Fruit fly (Drosophila melanogaster) whole organism, embryonic: ENCODE results near the gene CG6652.
A peak's percentile ranks its signal among the peaks of the same experiment; 100 is the strongest.

ENCODE experiments used
- Ada2b ChIP-seq: fragments of 200-800 bp; sonication (Bioruptor generic); IDR thresholded peaks from 2 replicates; pipeline ENCODE4 v1.3.6; 2022; ENCODE audit warnings: missing biosample characterization, missing genetic modification characterization
- Atf3 ChIP-seq: fragments of 200-800 bp; sonication (Bioruptor generic); optimal IDR thresholded peaks from 3 replicates; lab custom pipeline; 2016; ENCODE audit warnings: missing biosample characterization, missing genetic modification characterization
- CG10366 ChIP-seq: fragments of 200-800 bp; sonication (Bioruptor generic); IDR thresholded peaks from 2 replicates; pipeline ENCODE4 v1.3.6; 2022; ENCODE audit warnings: missing biosample characterization, missing genetic modification characterization
- CG11398 ChIP-seq: fragments of 200-800 bp; sonication (Bioruptor generic); optimal IDR thresholded peaks from 2 replicates; lab custom pipeline; 2016; ENCODE audit warnings: missing biosample characterization, missing genetic modification characterization
- CG12219 ChIP-seq: fragments of 200-800 bp; sonication (Bioruptor generic); optimal IDR thresholded peaks from 3 replicates; lab custom pipeline; 2018; ENCODE audit warnings: missing biosample characterization, mild to moderate bottlenecking, missing genetic modification characterization
- CG12236 ChIP-seq: fragments of 200-800 bp; sonication (Bioruptor generic); optimal IDR thresholded peaks from 2 replicates; lab custom pipeline; 2016; ENCODE audit warnings: missing biosample characterization, missing genetic modification characterization
- CG12659 ChIP-seq: fragments of 200-800 bp; sonication (Bioruptor generic); optimal IDR thresholded peaks from 3 replicates; lab custom pipeline; 2017; ENCODE audit warnings: mild to moderate bottlenecking, missing biosample characterization, missing genetic modification reagents, missing genetic modification characterization
- CG14441 ChIP-seq: fragments of 200-800 bp; sonication (Bioruptor generic); IDR thresholded peaks from 2 replicates; pipeline ENCODE4 v1.3.6; 2022; ENCODE audit warnings: missing biosample characterization, missing genetic modification characterization
- CG1529 ChIP-seq: fragments of 200-800 bp; sonication (Bioruptor generic); optimal IDR thresholded peaks from 3 replicates; lab custom pipeline; 2018; ENCODE audit warnings: missing biosample characterization, missing genetic modification characterization
- CG15479 ChIP-seq: fragments of 200-800 bp; sonication (Bioruptor generic); optimal IDR thresholded peaks from 3 replicates; lab custom pipeline; 2019; ENCODE audit warnings: missing biosample characterization, mild to moderate bottlenecking, missing genetic modification characterization, moderate library complexity
- CG1603 ChIP-seq: fragments of 200-800 bp; sonication (Bioruptor generic); optimal IDR thresholded peaks from 2 replicates; lab custom pipeline; 2019; ENCODE audit warnings: missing biosample characterization, mild to moderate bottlenecking, missing genetic modification characterization, moderate library complexity
- CG1647 ChIP-seq: fragments of 200-800 bp; sonication (Bioruptor generic); optimal IDR thresholded peaks from 3 replicates; lab custom pipeline; 2016; ENCODE audit warnings: missing biosample characterization, missing genetic modification characterization
- CG18011 ChIP-seq: fragments of 200-800 bp; sonication (Bioruptor generic); optimal IDR thresholded peaks from 2 replicates; lab custom pipeline; 2017; ENCODE audit warnings: missing biosample characterization, missing genetic modification characterization, mild to moderate bottlenecking, moderate library complexity, missing genotype
- CG31224 ChIP-seq: fragments of 200-800 bp; sonication (Bioruptor generic); IDR thresholded peaks from 2 replicates; pipeline ENCODE4 v1.3.6; 2022; ENCODE audit warnings: missing biosample characterization, missing genetic modification characterization
- CG34422 ChIP-seq: fragments of 200-800 bp; sonication (Bioruptor generic); IDR thresholded peaks from 3 replicates; pipeline ENCODE4 v1.3.6; 2022; ENCODE audit warnings: missing biosample characterization, missing genetic modification characterization
- CG4328 ChIP-seq: fragments of 200-800 bp; sonication (Bioruptor generic); optimal IDR thresholded peaks from 3 replicates; lab custom pipeline; 2017; ENCODE audit warnings: missing biosample characterization, missing genetic modification reagents, missing genetic modification characterization
- CG4360 ChIP-seq: fragments of 200-800 bp; sonication (Bioruptor generic); IDR thresholded peaks from 2 replicates; pipeline ENCODE4 v1.3.6; 2022; ENCODE audit warnings: missing biosample characterization, missing genetic modification characterization
- CG8281 ChIP-seq: fragments of 200-800 bp; sonication (Bioruptor generic); optimal IDR thresholded peaks from 2 replicates; lab custom pipeline; 2018; ENCODE audit warnings: missing biosample characterization, mild to moderate bottlenecking, missing genetic modification characterization, moderate library complexity
- CG9609 ChIP-seq: fragments of 200-800 bp; sonication (Bioruptor generic); optimal IDR thresholded peaks from 3 replicates; lab custom pipeline; 2016; ENCODE audit warnings: missing biosample characterization, missing genetic modification characterization
- CG9727 ChIP-seq: fragments of 200-800 bp; sonication (Bioruptor generic); optimal IDR thresholded peaks from 3 replicates; lab custom pipeline; 2017; ENCODE audit warnings: missing biosample characterization, mild to moderate bottlenecking, missing genetic modification characterization
- CoRest ChIP-seq: fragments of 200-800 bp; sonication (Bioruptor generic); optimal IDR thresholded peaks from 3 replicates; lab custom pipeline; 2018; ENCODE audit warnings: missing biosample characterization, mild to moderate bottlenecking, missing genetic modification characterization, moderate library complexity
- HLH4C ChIP-seq: fragments of 200-800 bp; sonication (Bioruptor generic); IDR thresholded peaks from 3 replicates; pipeline ENCODE4 v1.3.6; 2022; ENCODE audit warnings: missing biosample characterization, missing genetic modification characterization; ENCODE audit not compliant: partially characterized antibody
- MTF-1 ChIP-seq: fragments of 200-800 bp; sonication (Bioruptor generic); optimal IDR thresholded peaks from 2 replicates; lab custom pipeline; 2018; ENCODE audit warnings: missing biosample characterization, mild to moderate bottlenecking, missing genetic modification characterization, borderline replicate concordance
- Max ChIP-seq: fragments of 200-800 bp; sonication (Bioruptor generic); optimal IDR thresholded peaks from 2 replicates; lab custom pipeline; 2016; ENCODE audit warnings: missing biosample characterization, mild to moderate bottlenecking, missing genetic modification characterization
- Meics ChIP-seq: fragments of 200-800 bp; sonication (Bioruptor generic); optimal IDR thresholded peaks from 2 replicates; lab custom pipeline; 2017; ENCODE audit warnings: missing biosample characterization, mild to moderate bottlenecking, missing genetic modification characterization
- NC2α ChIP-seq: fragments of 200-800 bp; sonication (Bioruptor generic); optimal IDR thresholded peaks from 2 replicates; lab custom pipeline; 2016; ENCODE audit warnings: missing biosample characterization, missing genetic modification characterization
- Opbp ChIP-seq: fragments of 200-800 bp; sonication (Bioruptor generic); IDR thresholded peaks from 3 replicates; pipeline ENCODE4 v1.3.6; 2022; ENCODE audit warnings: missing biosample characterization, missing genetic modification characterization; ENCODE audit not compliant: partially characterized antibody
- bsh ChIP-seq, 2 experiments: fragments of 200-800 bp; sonication (Bioruptor generic); optimal IDR thresholded peaks; 2 replicates each; lab custom pipeline; 2017 to 2018; ENCODE audit warnings: mild to moderate bottlenecking in 2 of 2, missing biosample characterization in 2 of 2, missing genetic modification characterization in 2 of 2, moderate library complexity in 1 of 2
- btn ChIP-seq: fragments of 200-800 bp; sonication (Bioruptor generic); optimal IDR thresholded peaks from 2 replicates; lab custom pipeline; 2016; ENCODE audit warnings: missing biosample characterization, missing genetic modification characterization
- crp ChIP-seq, 2 experiments: fragments of 200-800 bp; sonication (Bioruptor generic); optimal IDR thresholded peaks; 2 replicates in 1 of 2; 3 replicates in 1 of 2; lab custom pipeline; 2017; ENCODE audit warnings: missing biosample characterization in 2 of 2, missing genetic modification characterization in 2 of 2, mild to moderate bottlenecking in 1 of 2, moderate library complexity in 1 of 2
- dimm ChIP-seq: fragments of 200-800 bp; sonication (Bioruptor generic); IDR thresholded peaks from 2 replicates; pipeline ENCODE4 v1.3.6; 2022; ENCODE audit warnings: missing biosample characterization, missing genetic modification characterization
- dmrt11E ChIP-seq: fragments of 200-800 bp; sonication (Bioruptor generic); optimal IDR thresholded peaks from 3 replicates; lab custom pipeline; 2018; ENCODE audit warnings: missing biosample characterization, mild to moderate bottlenecking, missing genetic modification characterization, moderate library complexity
- exex ChIP-seq: fragments of 200-800 bp; sonication (Bioruptor generic); optimal IDR thresholded peaks from 4 replicates; lab custom pipeline; 2018; ENCODE audit warnings: missing biosample characterization, mild to moderate bottlenecking, missing genetic modification characterization, moderate library complexity
- her ChIP-seq: fragments of 200-800 bp; sonication (Bioruptor generic); optimal IDR thresholded peaks from 2 replicates; lab custom pipeline; 2016; ENCODE audit warnings: missing biosample characterization, missing genetic modification characterization
- klu ChIP-seq: fragments of 200-800 bp; sonication (Bioruptor generic); IDR thresholded peaks from 2 replicates; pipeline ENCODE4 v1.3.6; 2022; ENCODE audit warnings: missing biosample characterization, missing genetic modification characterization
- lov ChIP-seq, 2 experiments: fragments of 200-800 bp in 1 of 2; fragments of >200 bp in 1 of 2; sonication (Bioruptor generic) in 1 of 2; IDR thresholded peaks in 1 of 2; optimal IDR thresholded peaks in 1 of 2; 2 replicates in 1 of 2; 3 replicates in 1 of 2; pipeline versions ENCODE4 v1.3.6 to Lab custom; 2017 to 2022; ENCODE audit warnings: missing biosample characterization in 1 of 2, missing genetic modification characterization in 1 of 2
- mam ChIP-seq: fragments of 200-800 bp; sonication (Bioruptor generic); optimal IDR thresholded peaks from 3 replicates; lab custom pipeline; 2016; ENCODE audit warnings: missing biosample characterization, missing genetic modification characterization
- mld ChIP-seq: fragments of 200-800 bp; sonication (Bioruptor generic); IDR thresholded peaks from 3 replicates; pipeline ENCODE4 v1.3.6; 2022; ENCODE audit warnings: missing biosample characterization, missing genetic modification characterization; ENCODE audit not compliant: partially characterized antibody
- oc ChIP-seq: fragments of 200-800 bp; sonication (Bioruptor generic); optimal IDR thresholded peaks from 2 replicates; lab custom pipeline; 2018; ENCODE audit warnings: missing biosample characterization, mild to moderate bottlenecking, missing genetic modification characterization, moderate library complexity
- pzg ChIP-seq: fragments of 200-800 bp; sonication (Bioruptor generic); optimal IDR thresholded peaks from 3 replicates; lab custom pipeline; 2018; ENCODE audit warnings: missing biosample characterization, mild to moderate bottlenecking, missing genetic modification characterization, moderate library complexity
- schlank ChIP-seq: fragments of 200-800 bp; sonication (Bioruptor generic); optimal IDR thresholded peaks from 2 replicates; lab custom pipeline; 2018; ENCODE audit warnings: missing biosample characterization, mild to moderate bottlenecking, missing genetic modification characterization
- scrt ChIP-seq: fragments of 200-800 bp; sonication (Bioruptor generic); optimal IDR thresholded peaks from 2 replicates; lab custom pipeline; 2018; ENCODE audit warnings: missing biosample characterization, mild to moderate bottlenecking, missing genetic modification characterization, moderate library complexity
- stwl ChIP-seq: fragments of 200-800 bp; sonication (Bioruptor generic); optimal IDR thresholded peaks from 3 replicates; lab custom pipeline; 2018; ENCODE audit warnings: missing biosample characterization, mild to moderate bottlenecking, missing genetic modification characterization, moderate library complexity
- sug ChIP-seq: fragments of 200-800 bp; optimal IDR thresholded peaks from 2 replicates; lab custom pipeline; 2019; ENCODE audit warnings: missing biosample characterization, mild to moderate bottlenecking, missing genetic modification characterization, moderate library complexity
- tio ChIP-seq: fragments of 200-800 bp; sonication (Bioruptor generic); optimal IDR thresholded peaks from 2 replicates; lab custom pipeline; 2017; ENCODE audit warnings: missing biosample characterization, missing genetic modification characterization, inconsistent platforms
- vnd ChIP-seq: fragments of 200-800 bp; sonication (Bioruptor generic); IDR thresholded peaks from 3 replicates; pipeline ENCODE4 v1.3.6; 2022; ENCODE audit warnings: missing biosample characterization, missing genetic modification characterization; ENCODE audit not compliant: partially characterized antibody

The CG6652 gene

dm6 chr3L:17015663-17016575 lies 6.7 kb downstream of the CG6652 start, which contains the start of the genes CG6664 and CG7728 (continued):
- TF ChIP-seq mam (GFP tag; lab: Kevin White, UChicago) (peak; percentile 66), MTF-1 (GFP tag; lab: Kevin White, UChicago) (peak; percentile 54), CG12219 (GFP tag; lab: Kevin White, UChicago) (no peak), CG15479 (GFP tag; lab: Kevin White, UChicago) (no peak), Max (GFP tag; lab: Kevin White, UChicago) (peak; percentile 46), her (GFP tag; lab: Kevin White, UChicago) (no peak), dimm (GFP tag; lab: Robert Waterston, UW) (no peak), CG12659 (GFP tag; lab: Kevin White, UChicago) (peak; percentile 63), CG9727 (GFP tag; lab: Kevin White, UChicago) (peak; percentile 67), crp (GFP tag; optimal IDR thresholded peaks at IDR 0.05; lab: Kevin White, UChicago) (peak in 1 of 2 experiments; percentile 9), Atf3 (GFP tag; lab: Kevin White, UChicago) (peak; percentile 19), mld (GFP tag; lab: Robert Waterston, UW) (no peak), CoRest (tag; lab: Kevin White, UChicago) (peak; percentile 80), CG4328 (GFP tag; lab: Kevin White, UChicago) (peak; percentile 56), CG1529 (GFP tag; lab: Kevin White, UChicago) (peak; percentile 47), scrt (GFP tag; lab: Kevin White, UChicago) (no peak), exex (no peak), pzg (GFP tag; lab: Kevin White, UChicago) (peak; percentile 51), CG1603 (tag; lab: Kevin White, UChicago) (peak; percentile 61), dmrt11E (peak; percentile 57), CG18011 (peak; percentile 1), oc (no peak), CG8281 (tag; lab: Kevin White, UChicago) (no peak), tio (GFP tag; lab: Kevin White, UChicago) (no peak), Ada2b (GFP tag; lab: Robert Waterston, UW) (0 out of 2 replicates have a peak, but pooled peaks have one; percentile 17), CG14441 (GFP tag; lab: Robert Waterston, UW) (peak; percentile 51), CG4360 (no peak), CG34422 (peak; percentile 52), lov (optimal IDR thresholded peaks at IDR 0.05; lab: Kevin White, UChicago) (no peak), lov (GFP tag; IDR thresholded peaks at IDR 0.05; lab: Robert Waterston, UW) (no peak), CG12236 (GFP tag; lab: Kevin White, UChicago) (no peak), Meics (GFP tag; lab: Kevin White, UChicago) (peak; percentile 47), bsh (GFP tag; optimal IDR thresholded peaks at IDR 0.05; lab: Kevin White, UChicago) (no peak), CG11398 (GFP tag; lab: Kevin White, UChicago) (no peak), CG31224 (GFP tag; lab: Robert Waterston, UW) (no peak), stwl (tag; lab: Kevin White, UChicago) (peak; percentile 24), CG9609 (GFP tag; lab: Kevin White, UChicago) (peak; percentile 37), HLH4C (peak; percentile 45; the same call in 2 of the 3 replicates), sug (tag; lab: Kevin White, UChicago) (peak; percentile 60), CG1647 (GFP tag; lab: Kevin White, UChicago) (peak; percentile 47), klu (GFP tag; lab: Robert Waterston, UW) (no peak), Opbp (GFP tag; lab: Robert Waterston, UW) (peak; percentile 16; the same call in 2 of the 3 replicates), schlank (tag; lab: Kevin White, UChicago) (no peak), btn (GFP tag; lab: Kevin White, UChicago) (no peak), CG10366 (GFP tag; lab: Robert Waterston, UW) (peak; percentile 52), vnd (GFP tag; lab: Robert Waterston, UW) (0 out of 3 replicates have a peak, but pooled peaks have one; percentile 32), NC2α (GFP tag; lab: Kevin White, UChicago) (no peak)
